Fruit fly (Drosophila melanogaster): ENCODE data around the gene CG43145.

DNA sequence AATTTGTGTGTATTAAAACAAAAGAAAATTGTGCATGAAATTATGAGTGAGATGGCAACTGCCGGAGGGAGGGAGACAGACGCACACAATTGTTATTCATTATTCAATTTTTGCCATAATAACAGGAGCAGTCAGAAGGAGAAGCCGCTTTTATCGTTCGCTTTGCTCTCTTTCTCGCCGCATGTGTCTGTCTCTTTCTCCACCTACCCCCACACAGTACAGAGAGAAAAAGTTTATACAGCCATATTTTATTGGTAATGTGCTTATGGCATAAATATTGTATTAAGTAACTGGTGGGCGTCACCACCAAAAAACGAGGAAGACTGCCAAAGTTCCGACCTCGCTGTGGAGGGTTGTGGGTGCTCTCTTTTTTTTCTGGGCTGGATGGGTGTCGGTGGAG lies 19.1 kb upstream of the CG43145 start:
- TF ChIP-seq cnc (optimal IDR thresholded peaks at IDR 0.05) (no peak), CG7045 (GFP tag; optimal IDR thresholded peaks at IDR 0.05) (no peak), kay (GFP tag; ENCODE audit: borderline replicate concordance) (no peak), Hr96 (GFP tag; optimal IDR thresholded peaks at IDR 0.05) (no peak), Mnt (GFP tag; optimal IDR thresholded peaks at IDR 0.05) (no peak), cic (GFP tag; optimal IDR thresholded peaks at IDR 0.05) (no peak), toe (GFP tag; optimal IDR thresholded peaks at IDR 0.05) (no peak), ovo (GFP tag; optimal IDR thresholded peaks at IDR 0.05) (no peak), pad (GFP tag; optimal IDR thresholded peaks at IDR 0.05) (no peak), CG5204 (GFP tag; optimal IDR thresholded peaks at IDR 0.05) (no peak)

All from whole organism, adult.